Fruit fly (Drosophila melanogaster): ENCODE results near the gene bbg.

Gene bbg

dm6 chr3L:14574649-14575048, 38.6 kb upstream of the bbg start:
- no peak for TF ChIP-seq CG4318 (GFP tag; optimal IDR thresholded peaks at IDR 0.05)
- no peak for TF ChIP-seq OdsH (GFP tag; optimal IDR thresholded peaks at IDR 0.05)
- TF ChIP-seq CG9139 (GFP tag; optimal IDR thresholded peaks at IDR 0.05) = no peak
- no peak for TF ChIP-seq Smox (GFP tag; optimal IDR thresholded peaks at IDR 0.05)
- TF ChIP-seq topi (GFP tag; optimal IDR thresholded peaks at IDR 0.05) = no peak

dm6 chr3L:14569620-14570537, 33.8 kb upstream of the bbg start:
- TF ChIP-seq Hr4 (GFP tag; optimal IDR thresholded peaks at IDR 0.05) (no peak), eg (GFP tag; IDR thresholded peaks at IDR 0.05) (no peak), OdsH (GFP tag; optimal IDR thresholded peaks at IDR 0.05) (no peak), fd85E (GFP tag; optimal IDR thresholded peaks at IDR 0.05) (no peak), CG4318 (GFP tag; optimal IDR thresholded peaks at IDR 0.05) (no peak), CG11902 (GFP tag; optimal IDR thresholded peaks at IDR 0.05) (no peak), esn (GFP tag; optimal IDR thresholded peaks at IDR 0.05) (no peak), CG9139 (GFP tag; optimal IDR thresholded peaks at IDR 0.05) (no peak)

- TF ChIP-seq cyc (GFP tag; optimal IDR thresholded peaks at IDR 0.05) (no peak), svp (GFP tag) (peak; percentile 15)
Observed at dm6 chr3L:14567140-14567539, 31.1 kb upstream of the bbg start, which contains the start of gene CG42758. Gene CG42758, plus strand, starts transcription at chr3L:14567440.

- TF ChIP-seq Sox14 (GFP tag; optimal IDR thresholded peaks at IDR 0.05) (no peak), CG32006 (GFP tag; optimal IDR thresholded peaks at IDR 0.05) (no peak), CG8119 (GFP tag; IDR thresholded peaks at IDR 0.05) (no peak), CG6163 (GFP tag; IDR thresholded peaks at IDR 0.05) (no peak), Ets96B (tag; optimal IDR thresholded peaks at IDR 0.05) (no peak), CG16779 (tag; optimal IDR thresholded peaks at IDR 0.05) (no peak), CG11294 (GFP tag; IDR thresholded peaks at IDR 0.05) (no peak), esn (GFP tag; optimal IDR thresholded peaks at IDR 0.05) (no peak), ss (GFP tag; optimal IDR thresholded peaks at IDR 0.05) (no peak), CG10631 (GFP tag; optimal IDR thresholded peaks at IDR 0.05) (no peak), CG8632 (GFP tag; optimal IDR thresholded peaks at IDR 0.05) (no peak), spab (GFP tag; optimal IDR thresholded peaks at IDR 0.05) (no peak), fd59A (GFP tag; optimal IDR thresholded peaks at IDR 0.05) (no peak), CG11762 (GFP tag; optimal IDR thresholded peaks at IDR 0.05; ENCODE audit: insufficient read depth) (no peak), CG9139 (GFP tag; optimal IDR thresholded peaks at IDR 0.05) (no peak), CG15336 (GFP tag; IDR thresholded peaks at IDR 0.05) (no peak), Gug (GFP tag; IDR thresholded peaks at IDR 0.05) (no peak), CG6854 (GFP tag; optimal IDR thresholded peaks at IDR 0.05) (no peak)
Observed at dm6 chr3L:14565134-14565587, 29.1 kb upstream of the bbg start.

dm6 chr3L:14564404-14564803, 28.3 kb upstream of the bbg start:
- no peak for TF ChIP-seq Hr39 (GFP tag; optimal IDR thresholded peaks at IDR 0.05)
- TF ChIP-seq CG3032 (tag; optimal IDR thresholded peaks at IDR 0.05) = no peak
- TF ChIP-seq Sox15 (GFP tag; optimal IDR thresholded peaks at IDR 0.05) = no peak
- peak; percentile 73 for TF ChIP-seq fkh (GFP tag; optimal IDR thresholded peaks at IDR 0.05)
- peak; percentile 86 for TF ChIP-seq vri (GFP tag; optimal IDR thresholded peaks at IDR 0.05)
- no peak for TF ChIP-seq CG10631 (GFP tag; optimal IDR thresholded peaks at IDR 0.05)
- peak; percentile 6 for TF ChIP-seq CG8632 (GFP tag; optimal IDR thresholded peaks at IDR 0.05)
- no peak for TF ChIP-seq Hr4 (GFP tag; optimal IDR thresholded peaks at IDR 0.05)

Data from whole organism, prepupa.